Worm (Caenorhabditis elegans): Measurements from ENCODE around the gene F41B4.3.

F41B4.3 gene

ce11 chrX:6808640-6809039 lies 27.3 kb downstream of the F41B4.3 start:
- TF ChIP-seq aly-2 (tag; optimal IDR thresholded peaks at IDR 0.05) (no peak), nhr-10 (tag; optimal IDR thresholded peaks at IDR 0.05) (no peak), nhr-25 (tag; optimal IDR thresholded peaks at IDR 0.05) (peak; percentile 59), snpc-4 (tag; optimal IDR thresholded peaks at IDR 0.05) (no peak), unc-62 (GFP tag; optimal IDR thresholded peaks at IDR 0.05) (no peak), gmeb-1 (tag; optimal IDR thresholded peaks at IDR 0.05) (peak; percentile 41), mab-5 (tag; optimal IDR thresholded peaks at IDR 0.05) (no peak), ZK546.5 (tag; optimal IDR thresholded peaks at IDR 0.05) (no peak), nhr-77 (tag; optimal IDR thresholded peaks at IDR 0.05) (no peak), nhr-23 (tag; optimal IDR thresholded peaks at IDR 0.05) (no peak), zag-1 (tag; optimal IDR thresholded peaks at IDR 0.05) (no peak), sma-3 (GFP tag; optimal IDR thresholded peaks at IDR 0.05) (peak; percentile 19), ceh-16 (tag; optimal IDR thresholded peaks at IDR 0.05) (peak; percentile 10), elt-3 (tag; optimal IDR thresholded peaks at IDR 0.05) (no peak), sma-9 (GFP tag; optimal IDR thresholded peaks at IDR 0.05) (peak; percentile 14), sma-9 (tag; optimal IDR thresholded peaks at IDR 0.05) (no peak), ceh-82 (tag; optimal IDR thresholded peaks at IDR 0.05) (no peak), sem-4 (tag; optimal IDR thresholded peaks at IDR 0.05) (no peak), nhr-21 (tag; optimal IDR thresholded peaks at IDR 0.05) (peak; percentile 11), crh-2 (tag; optimal IDR thresholded peaks at IDR 0.05) (peak; percentile 64), fos-1 (tag; optimal IDR thresholded peaks at IDR 0.05) (peak; percentile 32), nhr-129 (tag; optimal IDR thresholded peaks at IDR 0.05) (peak; percentile 64)

- no peak for TF ChIP-seq nhr-77 (tag; optimal IDR thresholded peaks at IDR 0.05)
- no peak for TF ChIP-seq mab-5 (tag; optimal IDR thresholded peaks at IDR 0.05)
- no peak for TF ChIP-seq ZK546.5 (tag; optimal IDR thresholded peaks at IDR 0.05)
- no peak for TF ChIP-seq unc-62 (GFP tag; optimal IDR thresholded peaks at IDR 0.05)
- no peak for TF ChIP-seq zag-1 (tag; optimal IDR thresholded peaks at IDR 0.05)
- TF ChIP-seq elt-3 (tag; optimal IDR thresholded peaks at IDR 0.05): no peak
- no peak for TF ChIP-seq unc-39 (tag; optimal IDR thresholded peaks at IDR 0.05)
- TF ChIP-seq unc-55 (GFP tag; optimal IDR thresholded peaks at IDR 0.05): peak; percentile 26
- no peak for TF ChIP-seq lin-11 (tag; optimal IDR thresholded peaks at IDR 0.05)
- no peak for TF ChIP-seq nhr-11 (tag; optimal IDR thresholded peaks at IDR 0.05)
- TF ChIP-seq ztf-1 (GFP tag; conservative IDR thresholded peaks at IDR 0.05): no peak
- no peak for TF ChIP-seq nhr-12 (tag; optimal IDR thresholded peaks at IDR 0.05)
- TF ChIP-seq ceh-16 (tag; optimal IDR thresholded peaks at IDR 0.05): no peak
- TF ChIP-seq nhr-25 (tag; optimal IDR thresholded peaks at IDR 0.05): peak; percentile 23
- no peak for TF ChIP-seq ceh-82 (tag; optimal IDR thresholded peaks at IDR 0.05)
- no peak for TF ChIP-seq mdl-1 (tag; optimal IDR thresholded peaks at IDR 0.05)
- TF ChIP-seq F13H6.1 (tag; optimal IDR thresholded peaks at IDR 0.05): no peak
- no peak for TF ChIP-seq lin-13 (GFP tag; optimal IDR thresholded peaks at IDR 0.05)
- TF ChIP-seq sma-3 (GFP tag; optimal IDR thresholded peaks at IDR 0.05): no peak
- no peak for TF ChIP-seq aly-2 (tag; optimal IDR thresholded peaks at IDR 0.05)
- no peak for TF ChIP-seq ztf-11 (tag; optimal IDR thresholded peaks at IDR 0.05)
- TF ChIP-seq nhr-129 (tag; optimal IDR thresholded peaks at IDR 0.05): no peak
- no peak for TF ChIP-seq sem-4 (tag; optimal IDR thresholded peaks at IDR 0.05)
- TF ChIP-seq nhr-23 (tag; optimal IDR thresholded peaks at IDR 0.05): no peak
- no peak for TF ChIP-seq nhr-10 (tag; optimal IDR thresholded peaks at IDR 0.05)
- no peak for TF ChIP-seq skn-1 (tag; optimal IDR thresholded peaks at IDR 0.05)
- TF ChIP-seq C34F6.9 (tag; optimal IDR thresholded peaks at IDR 0.05): peak; percentile 57
- no peak for TF ChIP-seq ztf-4 (tag; optimal IDR thresholded peaks at IDR 0.05)
- TF ChIP-seq sma-9 (GFP tag; optimal IDR thresholded peaks at IDR 0.05): no peak
- no peak for TF ChIP-seq sma-9 (tag; optimal IDR thresholded peaks at IDR 0.05)
- TF ChIP-seq alr-1 (tag; optimal IDR thresholded peaks at IDR 0.05): no peak
- TF ChIP-seq blmp-1 (tag; optimal IDR thresholded peaks at IDR 0.05; ENCODE audit: insufficient read depth): peak; percentile 82
- peak; percentile 26 for TF ChIP-seq Y55F3AM.14 (GFP tag; optimal IDR thresholded peaks at IDR 0.05)
Observed at ce11 chrX:6808239-6808638, 27.7 kb downstream of the F41B4.3 start.

DNA sequence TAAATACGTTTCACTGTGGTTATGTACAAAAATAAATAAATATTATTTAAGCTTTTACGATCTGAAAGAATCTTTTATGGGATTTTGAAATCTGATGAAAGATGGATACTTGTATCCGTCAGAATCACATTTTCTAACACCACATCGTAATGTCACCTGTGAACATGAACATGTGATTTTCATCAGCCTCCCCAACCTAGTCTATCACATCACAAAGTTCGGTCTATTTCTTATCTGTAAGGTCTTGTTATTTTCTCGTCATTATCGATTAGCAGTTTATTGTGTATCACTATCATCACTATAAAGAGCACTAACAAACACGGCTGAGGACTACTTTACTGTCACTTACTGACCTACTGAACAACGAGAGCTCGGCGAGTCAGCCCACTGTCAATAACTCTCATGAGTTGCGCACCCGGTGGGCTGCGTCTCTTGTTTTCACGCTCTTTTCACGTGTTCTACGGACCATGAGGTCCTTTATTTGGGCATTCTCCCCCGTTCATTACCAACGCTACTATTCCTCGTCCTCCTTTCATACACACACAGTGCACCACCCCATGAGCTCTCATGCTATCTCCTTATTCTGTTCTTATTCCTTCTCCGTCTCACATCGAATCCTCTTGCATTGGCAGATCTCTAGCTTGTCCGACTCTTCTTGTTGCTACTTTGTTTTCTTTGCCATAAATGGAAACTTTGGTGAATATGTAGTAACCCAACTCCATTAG lies 28.6 kb downstream of the F41B4.3 start:
- TF ChIP-seq sem-4 (tag; optimal IDR thresholded peaks at IDR 0.05) (no peak), lin-39 (tag; optimal IDR thresholded peaks at IDR 0.05) (no peak), unc-55 (GFP tag; optimal IDR thresholded peaks at IDR 0.05) (peak; percentile 13), skn-1 (tag; optimal IDR thresholded peaks at IDR 0.05) (no peak), nhr-12 (tag; optimal IDR thresholded peaks at IDR 0.05) (no peak), sma-3 (GFP tag; optimal IDR thresholded peaks at IDR 0.05) (peak; percentile 10), sma-9 (GFP tag; optimal IDR thresholded peaks at IDR 0.05) (peak; percentile 42), sma-9 (tag; optimal IDR thresholded peaks at IDR 0.05) (no peak), mdl-1 (tag; optimal IDR thresholded peaks at IDR 0.05) (no peak), nhr-129 (tag; optimal IDR thresholded peaks at IDR 0.05) (peak; percentile 66), ztf-11 (tag; optimal IDR thresholded peaks at IDR 0.05) (no peak), alr-1 (tag; optimal IDR thresholded peaks at IDR 0.05) (no peak), fos-1 (tag; optimal IDR thresholded peaks at IDR 0.05) (no peak), nhr-77 (tag; optimal IDR thresholded peaks at IDR 0.05) (no peak), lin-13 (GFP tag; optimal IDR thresholded peaks at IDR 0.05) (no peak)
